Worm (Caenorhabditis elegans) whole organism, L4/young adult: ENCODE results near the gene F45D3.3.

Experiments used
- dao-5 ChIP-seq: sonication (generic microtip); optimal IDR thresholded peaks from 2 replicates; lab custom pipeline; 2016; ENCODE audit warnings: missing genotype, missing genetic modification characterization, moderate library complexity, missing compliant biosample characterization
- him-1 ChIP-seq: sonication (generic microtip); optimal IDR thresholded peaks from 2 replicates; lab custom pipeline; 2016; ENCODE audit warnings: missing genotype, missing genetic modification reagents, missing genetic modification characterization, missing compliant biosample characterization

- TF ChIP-seq dao-5 (tag; lab: Kevin White, UChicago) (no peak), him-1 (tag; lab: Kevin White, UChicago) (no peak)
These were observed 46.0 kb upstream of the F45D3.3 start, which contains the start of gene mma-1 for ce11 chrV:12596196-12596595.
